Fruit fly (Drosophila melanogaster) whole organism, prepupa: ENCODE results near the gene rumi.

ENCODE experiments used
- CG10631 ChIP-seq: fragments of 200-800 bp; sonication (Bioruptor generic); optimal IDR thresholded peaks from 2 replicates; lab custom pipeline; 2016; ENCODE audit warnings: missing biosample characterization, missing genetic modification characterization
- CG10669 ChIP-seq: fragments of 200-800 bp; sonication (Bioruptor generic); optimal IDR thresholded peaks from 3 replicates; lab custom pipeline; 2018; ENCODE audit warnings: missing biosample characterization, mild to moderate bottlenecking, missing genetic modification characterization, moderate library complexity
- CG11902 ChIP-seq: fragments of 200-800 bp; sonication (Bioruptor generic); optimal IDR thresholded peaks from 3 replicates; lab custom pipeline; 2016; ENCODE audit warnings: missing biosample characterization, missing genetic modification characterization
- CG15336 ChIP-seq: fragments of 200-800 bp; sonication (Bioruptor generic); IDR thresholded peaks from 2 replicates; pipeline ENCODE4 v1.3.6; 2022; ENCODE audit warnings: missing biosample characterization, missing genetic modification characterization
- CG16779 ChIP-seq: fragments of 200-800 bp; sonication (Bioruptor generic); optimal IDR thresholded peaks from 3 replicates; lab custom pipeline; 2017; ENCODE audit warnings: missing biosample characterization, mild to moderate bottlenecking, missing genetic modification characterization
- CG3032 ChIP-seq: fragments of 200-800 bp; optimal IDR thresholded peaks from 2 replicates; lab custom pipeline; 2019; ENCODE audit warnings: missing biosample characterization, mild to moderate bottlenecking, missing genetic modification characterization, moderate library complexity
- CG31627 ChIP-seq: fragments of 200-800 bp; sonication (Bioruptor generic); optimal IDR thresholded peaks from 3 replicates; lab custom pipeline; 2016; ENCODE audit warnings: missing biosample characterization, missing genetic modification characterization
- CG32006 ChIP-seq: fragments of 200-800 bp; sonication (Bioruptor generic); optimal IDR thresholded peaks from 3 replicates; lab custom pipeline; 2017; ENCODE audit warnings: missing biosample characterization, mild to moderate bottlenecking, missing genetic modification characterization
- CG34406 ChIP-seq: fragments of 200-800 bp; sonication (Bioruptor generic); optimal IDR thresholded peaks from 3 replicates; lab custom pipeline; 2016; ENCODE audit warnings: missing biosample characterization, missing genetic modification characterization
- CG3919 ChIP-seq: fragments of 200-800 bp; sonication (Bioruptor generic); optimal IDR thresholded peaks from 3 replicates; lab custom pipeline; 2016; ENCODE audit warnings: missing biosample characterization, missing genetic modification characterization
- CG6276 ChIP-seq: fragments of 200-800 bp; sonication (Bioruptor generic); optimal IDR thresholded peaks from 2 replicates; lab custom pipeline; 2017; ENCODE audit warnings: missing biosample characterization, mild to moderate bottlenecking, missing genetic modification characterization
- CG6792 ChIP-seq: fragments of 200-800 bp; sonication (Bioruptor generic); optimal IDR thresholded peaks from 3 replicates; lab custom pipeline; 2016; ENCODE audit warnings: missing biosample characterization, missing genetic modification characterization
- CG6808 ChIP-seq: fragments of 200-800 bp; sonication (Bioruptor generic); optimal IDR thresholded peaks from 3 replicates; lab custom pipeline; 2017; ENCODE audit warnings: missing biosample characterization, missing genetic modification characterization, mild to moderate bottlenecking, moderate library complexity, missing genetic modification reagents
- CG6854 ChIP-seq: fragments of 200-800 bp; sonication (Bioruptor generic); optimal IDR thresholded peaks from 2 replicates; lab custom pipeline; 2017; ENCODE audit warnings: missing biosample characterization, mild to moderate bottlenecking, missing genetic modification characterization
- CG7368 ChIP-seq: fragments of 200-800 bp; sonication (Bioruptor generic); optimal IDR thresholded peaks from 3 replicates; lab custom pipeline; 2016; ENCODE audit warnings: missing biosample characterization, missing genetic modification characterization
- CG8119 ChIP-seq: fragments of 200-800 bp; sonication (Bioruptor generic); IDR thresholded peaks from 3 replicates; pipeline ENCODE4 v1.3.6; 2022; ENCODE audit warnings: missing biosample characterization, missing genetic modification characterization
- CG9139 ChIP-seq: fragments of 200-800 bp; sonication (Bioruptor generic); optimal IDR thresholded peaks from 3 replicates; lab custom pipeline; 2017; ENCODE audit warnings: missing biosample characterization, mild to moderate bottlenecking, missing genetic modification characterization
- Eip75B ChIP-seq: fragments of 200-800 bp; sonication (Bioruptor generic); optimal IDR thresholded peaks from 3 replicates; lab custom pipeline; 2016; ENCODE audit warnings: missing biosample characterization, missing genetic modification characterization
- Eip78C ChIP-seq: fragments of 200-800 bp; sonication (Bioruptor generic); peaks from one replicate; lab custom pipeline; 2016; ENCODE audit warnings: missing biosample characterization, missing genetic modification characterization
- Eip93F ChIP-seq: fragments of 200-800 bp; sonication (Bioruptor generic); optimal IDR thresholded peaks from 2 replicates; lab custom pipeline; 2016; ENCODE audit warnings: missing biosample characterization, mild to moderate bottlenecking, missing genetic modification characterization
- Ets21C ChIP-seq: fragments of 200-800 bp; sonication (Bioruptor generic); optimal IDR thresholded peaks from 3 replicates; lab custom pipeline; 2016; ENCODE audit warnings: missing biosample characterization, missing genetic modification characterization
- Ets96B ChIP-seq: fragments of 200-800 bp; optimal IDR thresholded peaks from 2 replicates; lab custom pipeline; 2019; ENCODE audit warnings: missing biosample characterization, mild to moderate bottlenecking, missing genetic modification characterization, moderate library complexity
- Hr38 ChIP-seq: sonication (Bioruptor generic); optimal IDR thresholded peaks from 2 replicates; lab custom pipeline; 2016; ENCODE audit warnings: missing biosample characterization, missing genetic modification characterization
- Hr39 ChIP-seq: fragments of 200-800 bp; sonication (Bioruptor generic); optimal IDR thresholded peaks from 2 replicates; lab custom pipeline; 2016; ENCODE audit warnings: missing biosample characterization, missing genetic modification characterization
- Hr4 ChIP-seq: fragments of 200-800 bp; sonication (Bioruptor generic); optimal IDR thresholded peaks from 3 replicates; lab custom pipeline; 2016; ENCODE audit warnings: missing biosample characterization, missing genetic modification characterization
- Lpt ChIP-seq: fragments of 200-800 bp; sonication (Bioruptor generic); optimal IDR thresholded peaks from 3 replicates; lab custom pipeline; 2016; ENCODE audit warnings: missing biosample characterization, missing genetic modification characterization
- Met ChIP-seq: fragments of 200-800 bp; sonication (Bioruptor generic); optimal IDR thresholded peaks from 3 replicates; lab custom pipeline; 2016; ENCODE audit warnings: missing biosample characterization, missing genetic modification characterization
- OdsH ChIP-seq: fragments of 200-800 bp; sonication (Bioruptor generic); optimal IDR thresholded peaks from 3 replicates; lab custom pipeline; 2016; ENCODE audit warnings: missing biosample characterization, missing genetic modification characterization
- Sox102F ChIP-seq: fragments of 200-800 bp; sonication (Bioruptor generic); optimal IDR thresholded peaks from 2 replicates; lab custom pipeline; 2016; ENCODE audit warnings: missing biosample characterization, mild to moderate bottlenecking, missing genetic modification characterization
- Sox15 ChIP-seq: fragments of 200-800 bp; sonication (Bioruptor generic); optimal IDR thresholded peaks from 3 replicates; lab custom pipeline; 2016; ENCODE audit warnings: missing biosample characterization, missing genetic modification characterization
- achi ChIP-seq: fragments of 200-800 bp; sonication (Bioruptor generic); optimal IDR thresholded peaks from 3 replicates; lab custom pipeline; 2016; ENCODE audit warnings: missing biosample characterization, missing genetic modification characterization
- acj6 ChIP-seq: fragments of 200-800 bp; sonication (Bioruptor generic); optimal IDR thresholded peaks from 3 replicates; lab custom pipeline; 2016; ENCODE audit warnings: missing biosample characterization, missing genetic modification characterization
- cyc ChIP-seq: fragments of 200-800 bp; sonication (Bioruptor generic); optimal IDR thresholded peaks from 3 replicates; lab custom pipeline; 2016; ENCODE audit warnings: missing biosample characterization, missing genetic modification characterization
- dac ChIP-seq: fragments of 200-800 bp; sonication (Bioruptor generic); optimal IDR thresholded peaks from 2 replicates; lab custom pipeline; 2017; ENCODE audit warnings: missing biosample characterization, mild to moderate bottlenecking, missing genetic modification characterization
- dsx ChIP-seq: fragments of 200-800 bp; optimal IDR thresholded peaks from 3 replicates; lab custom pipeline; 2019; ENCODE audit warnings: missing biosample characterization, mild to moderate bottlenecking, missing genetic modification characterization, moderate library complexity; ENCODE audit not compliant: poor library complexity, severe bottlenecking
- eg ChIP-seq: fragments of 200-800 bp; sonication (Bioruptor generic); IDR thresholded peaks from 3 replicates; pipeline ENCODE4 v1.3.6; 2022; ENCODE audit warnings: missing biosample characterization, missing genetic modification characterization
- esn ChIP-seq: fragments of 200-800 bp; sonication (Bioruptor generic); optimal IDR thresholded peaks from 2 replicates; lab custom pipeline; 2016; ENCODE audit warnings: missing biosample characterization, mild to moderate bottlenecking, missing genetic modification characterization, moderate library complexity
- fd85E ChIP-seq: fragments of 200-800 bp; sonication (Bioruptor generic); optimal IDR thresholded peaks from 3 replicates; lab custom pipeline; 2016; ENCODE audit warnings: missing biosample characterization, missing genetic modification characterization
- fkh ChIP-seq: fragments of 200-800 bp; sonication (Bioruptor generic); optimal IDR thresholded peaks from 3 replicates; lab custom pipeline; 2017; ENCODE audit warnings: missing biosample characterization, mild to moderate bottlenecking, missing genetic modification characterization, moderate library complexity
- lz ChIP-seq: fragments of 200-800 bp; sonication (Bioruptor generic); optimal IDR thresholded peaks from 3 replicates; lab custom pipeline; 2016; ENCODE audit warnings: missing biosample characterization, missing genetic modification characterization
- net ChIP-seq: fragments of 200-800 bp; sonication (Bioruptor generic); optimal IDR thresholded peaks from 3 replicates; lab custom pipeline; 2016; ENCODE audit warnings: missing biosample characterization, missing genetic modification characterization
- pdm3 ChIP-seq: fragments of 200-800 bp; sonication (Bioruptor generic); optimal IDR thresholded peaks from 3 replicates; lab custom pipeline; 2016; ENCODE audit warnings: missing biosample characterization, missing genetic modification characterization
- spab ChIP-seq: fragments of 200-800 bp; sonication (Bioruptor generic); optimal IDR thresholded peaks from 2 replicates; lab custom pipeline; 2017; ENCODE audit warnings: missing biosample characterization, mild to moderate bottlenecking, missing genetic modification characterization, missing genetic modification reagents
- ss ChIP-seq, 2 experiments: fragments of 200-800 bp; sonication (Bioruptor generic); optimal IDR thresholded peaks; 2 replicates in 1 of 2; 3 replicates in 1 of 2; lab custom pipeline; 2017 to 2018; ENCODE audit warnings: mild to moderate bottlenecking in 2 of 2, missing biosample characterization in 2 of 2, missing genetic modification characterization in 2 of 2, moderate library complexity in 1 of 2
- topi ChIP-seq: fragments of 200-800 bp; sonication (Bioruptor generic); optimal IDR thresholded peaks from 3 replicates; lab custom pipeline; 2016; ENCODE audit warnings: missing biosample characterization, missing genetic modification characterization

The rumi gene

dm6 chr3R:22727456-22727833 lies 23.0 kb downstream of the rumi start:
- TF ChIP-seq esn (GFP tag; lab: Kevin White, UChicago): no peak
- no peak for TF ChIP-seq CG31627
- no peak for TF ChIP-seq net (GFP tag; lab: Kevin White, UChicago)
- TF ChIP-seq CG9139: no peak
- TF ChIP-seq CG6792: no peak
- no peak for TF ChIP-seq Met (GFP tag; lab: Kevin White, UChicago)
- no peak for TF ChIP-seq Sox102F (GFP tag; lab: Kevin White, UChicago)
- no peak for TF ChIP-seq acj6 (GFP tag; lab: Kevin White, UChicago)
- TF ChIP-seq pdm3 (GFP tag; lab: Kevin White, UChicago): no peak
- no peak for TF ChIP-seq Lpt (GFP tag; lab: Kevin White, UChicago)
- TF ChIP-seq CG7368 (GFP tag; lab: Kevin White, UChicago): no peak
- TF ChIP-seq Sox15 (GFP tag; lab: Kevin White, UChicago): no peak
- TF ChIP-seq CG11902 (GFP tag; lab: Kevin White, UChicago): no peak
- TF ChIP-seq Eip75B (GFP tag; lab: Kevin White, UChicago): no peak
- TF ChIP-seq CG10669: no peak
- no peak for TF ChIP-seq CG15336
- no peak for TF ChIP-seq Eip93F
- TF ChIP-seq, all 60 proteins: peak for 0

dm6 chr3R:22726771-22727455 lies 23.5 kb downstream of the rumi start, which contains the start of gene CG45049:
CG45049 (plus strand) TSS chr3R:22726967.
- peak; percentile 63 for TF ChIP-seq fkh
- peak; percentile 13 for TF ChIP-seq CG3919
- TF ChIP-seq CG6808 (GFP tag; lab: Kevin White, UChicago): no peak
- TF ChIP-seq Hr39 (GFP tag; lab: Kevin White, UChicago): peak; percentile 31
- peak; percentile 2 for TF ChIP-seq CG16779 (tag; lab: Kevin White, UChicago)
- TF ChIP-seq lz (GFP tag; lab: Kevin White, UChicago): peak; percentile 26
- peak; percentile 34 for TF ChIP-seq CG10631
- TF ChIP-seq Eip78C (GFP tag; lab: Kevin White, UChicago): peak; percentile 35
- no peak for TF ChIP-seq Lpt (GFP tag; lab: Kevin White, UChicago)
- no peak for TF ChIP-seq achi (GFP tag; lab: Kevin White, UChicago)
- peak; percentile 9 for TF ChIP-seq Ets21C (GFP tag; lab: Kevin White, UChicago)
- peak; percentile 13 for TF ChIP-seq topi (GFP tag; lab: Kevin White, UChicago)
- TF ChIP-seq CG31627: no peak
- peak; percentile 39 for TF ChIP-seq Met (GFP tag; lab: Kevin White, UChicago)
- TF ChIP-seq CG6276 (GFP tag; lab: Kevin White, UChicago): no peak
- TF ChIP-seq Hr4: peak; percentile 4
- TF ChIP-seq, all 60 proteins: peak for 11

dm6 chr3R:22726031-22726770 lies 24.2 kb downstream of the rumi start, which contains the start of gene RNF220:
RNF220 (minus strand) TSS chr3R:22726414.
- TF ChIP-seq CG34406 (GFP tag; lab: Kevin White, UChicago) (peak; percentile 12), CG6854 (GFP tag; lab: Kevin White, UChicago) (no peak), CG3032 (tag; lab: Kevin White, UChicago) (peak; percentile 15), OdsH (peak; percentile 49), Hr39 (GFP tag; lab: Kevin White, UChicago) (no peak), Sox102F (GFP tag; lab: Kevin White, UChicago) (no peak), Ets96B (tag; lab: Kevin White, UChicago) (no peak), dsx (no peak), CG32006 (GFP tag; lab: Kevin White, UChicago) (peak; percentile 48), CG8119 (GFP tag; lab: Robert Waterston, UW) (peak; percentile 19; the same call in 1 of the 3 replicates), spab (no peak), achi (GFP tag; lab: Kevin White, UChicago) (peak; percentile 31), net (GFP tag; lab: Kevin White, UChicago) (peak; percentile 50), CG6276 (GFP tag; lab: Kevin White, UChicago) (no peak), CG7368 (GFP tag; lab: Kevin White, UChicago) (no peak), fkh (peak; percentile 26), cyc (GFP tag; lab: Kevin White, UChicago) (no peak), ss (GFP tag; optimal IDR thresholded peaks at IDR 0.05; lab: Kevin White, UChicago) (no peak), CG10669 (peak; percentile 24), Met (GFP tag; lab: Kevin White, UChicago) (no peak), topi (GFP tag; lab: Kevin White, UChicago) (no peak), Lpt (GFP tag; lab: Kevin White, UChicago) (no peak), eg (peak; percentile 67; the same call in 2 of the 3 replicates), Hr38 (GFP tag; lab: Kevin White, UChicago) (no peak), fd85E (no peak), dac (GFP tag; lab: Kevin White, UChicago) (no peak), Eip75B (GFP tag; lab: Kevin White, UChicago) (no peak)
